Fruit fly (Drosophila melanogaster) S2 (cell line): ENCODE measurements around the gene CG11368.

Source experiments
- CG8478 ChIP-seq: fragments of >200 bp; optimal IDR thresholded peaks from 2 replicates; lab custom pipeline; 2018
- CTCF ChIP-seq, 2 experiments: fragments of >200 bp; optimal IDR thresholded peaks; 2 replicates each; lab custom pipeline; 2018

dm6 chrX:7415027-7415426 is 37.0 kb upstream of the CG11368 start:
- no peak for TF ChIP-seq CG8478
- TF ChIP-seq CTCF (optimal IDR thresholded peaks at IDR 0.05; lab: Kevin White, UChicago) = no peak
